Fruit fly (Drosophila melanogaster) Kc167 (cell line): ENCODE measurements around the gene CG42674.

Source experiments
- Myc ChIP-seq: fragments of >200 bp; optimal IDR thresholded peaks from 2 replicates; lab custom pipeline; 2017; ENCODE audit warnings: missing external identifiers
- Sin3A ChIP-seq: fragments of >200 bp; optimal IDR thresholded peaks from 2 replicates; lab custom pipeline; 2018; ENCODE audit warnings: missing external identifiers
- h ChIP-seq: fragments of >200 bp; optimal IDR thresholded peaks from 3 replicates; lab custom pipeline; 2018; ENCODE audit warnings: missing external identifiers
- insv ChIP-seq: fragments of >200 bp; optimal IDR thresholded peaks from 3 replicates; lab custom pipeline; 2018; ENCODE audit warnings: missing external identifiers
- psq ChIP-seq: fragments of >200 bp; optimal IDR thresholded peaks from 2 replicates; lab custom pipeline; 2017; ENCODE audit warnings: missing external identifiers
- ttk ChIP-seq: sonication (Bioruptor generic); optimal IDR thresholded peaks from 2 replicates; lab custom pipeline; 2017; ENCODE audit warnings: missing external identifiers

- TF ChIP-seq Myc (lab: Kevin White, UChicago) (no peak), psq (lab: Kevin White, UChicago) (no peak), ttk (no peak), Sin3A (lab: Kevin White, UChicago) (no peak), h (lab: Kevin White, UChicago) (no peak), insv (no peak)
Observed at dm6 chr3L:20247513-20248173, 49.5 kb upstream of the CG42674 start, which contains the start of gene rdgC.
